Worm (Caenorhabditis elegans) whole organism, L2 larva: ENCODE measurements around the gene mom-2.

Experiments
- alr-1 ChIP-seq: fragments of 150-350 bp; optimal IDR thresholded peaks from 2 replicates; lab custom pipeline; 2014; ENCODE audit warnings: missing biosample characterization, missing genetic modification characterization
- ama-1 ChIP-seq: fragments of 150-350 bp; optimal IDR thresholded peaks from 2 replicates; lab custom pipeline; 2018; ENCODE audit warnings: inconsistent platforms
- egl-27 ChIP-seq: sonication (generic microtip); optimal IDR thresholded peaks from 3 replicates; lab custom pipeline; 2017; ENCODE audit warnings: missing biosample characterization, missing genetic modification reagents, missing genetic modification characterization
- fos-1 ChIP-seq: fragments of 150-350 bp; optimal IDR thresholded peaks from 2 replicates; lab custom pipeline; 2014; ENCODE audit warnings: missing biosample characterization, missing genetic modification characterization
- gmeb-1 ChIP-seq: fragments of 150-350 bp; optimal IDR thresholded peaks from 2 replicates; lab custom pipeline; 2014; ENCODE audit warnings: missing biosample characterization, missing genetic modification characterization
- lin-39 ChIP-seq: fragments of 150-350 bp; optimal IDR thresholded peaks from 2 replicates; lab custom pipeline; 2014; ENCODE audit warnings: missing biosample characterization, missing genetic modification reagents, missing genetic modification characterization
- nhr-237 ChIP-seq: fragments of 150-350 bp; optimal IDR thresholded peaks from 2 replicates; lab custom pipeline; 2014; ENCODE audit warnings: missing biosample characterization, missing genetic modification characterization
- nhr-25 ChIP-seq: fragments of 150-350 bp; sonication (generic microtip); optimal IDR thresholded peaks from 3 replicates; lab custom pipeline; 2014; ENCODE audit warnings: missing biosample characterization, missing genetic modification characterization
- nhr-77 ChIP-seq: fragments of 150-350 bp; optimal IDR thresholded peaks from 2 replicates; lab custom pipeline; 2014; ENCODE audit warnings: missing biosample characterization, missing genetic modification characterization
- skn-1 ChIP-seq: sonication (generic microtip); optimal IDR thresholded peaks from 2 replicates; lab custom pipeline; 2017; ENCODE audit warnings: missing biosample characterization, missing genetic modification characterization
- unc-55 ChIP-seq: fragments of 150-350 bp; sonication (generic microtip); optimal IDR thresholded peaks from 3 replicates; lab custom pipeline; 2014; ENCODE audit warnings: missing biosample characterization, missing genetic modification reagents, missing genetic modification characterization
- unc-62 ChIP-seq: fragments of 150-350 bp; optimal IDR thresholded peaks from 2 replicates; lab custom pipeline; 2014; ENCODE audit warnings: missing biosample characterization, missing genetic modification reagents, missing genetic modification characterization
- ztf-4 ChIP-seq: fragments of 150-350 bp; optimal IDR thresholded peaks from 2 replicates; lab custom pipeline; 2014; ENCODE audit warnings: missing biosample characterization, missing genetic modification characterization

- no peak for TF ChIP-seq nhr-77 (tag; lab: Kevin White, UChicago)
- TF ChIP-seq ama-1 (lab: Kevin White, UChicago): no peak
- TF ChIP-seq egl-27 (tag; lab: Kevin White, UChicago): no peak
- no peak for TF ChIP-seq unc-55
- no peak for TF ChIP-seq alr-1 (tag; lab: Kevin White, UChicago)
- TF ChIP-seq nhr-25 (tag; lab: Kevin White, UChicago): no peak
- no peak for TF ChIP-seq ztf-4
- TF ChIP-seq skn-1 (tag; lab: Kevin White, UChicago): no peak
- no peak for TF ChIP-seq fos-1 (tag; lab: Kevin White, UChicago)
- no peak for TF ChIP-seq lin-39
- TF ChIP-seq unc-62 (GFP tag; lab: Kevin White, UChicago): no peak
- no peak for TF ChIP-seq nhr-237 (tag; lab: Kevin White, UChicago)
- TF ChIP-seq gmeb-1: no peak
Measured at ce11 chrV:8323545-8323944, 32.2 kb upstream of the mom-2 start.
